Fruit fly (Drosophila melanogaster): ENCODE results near the gene CG12299.

DNA sequence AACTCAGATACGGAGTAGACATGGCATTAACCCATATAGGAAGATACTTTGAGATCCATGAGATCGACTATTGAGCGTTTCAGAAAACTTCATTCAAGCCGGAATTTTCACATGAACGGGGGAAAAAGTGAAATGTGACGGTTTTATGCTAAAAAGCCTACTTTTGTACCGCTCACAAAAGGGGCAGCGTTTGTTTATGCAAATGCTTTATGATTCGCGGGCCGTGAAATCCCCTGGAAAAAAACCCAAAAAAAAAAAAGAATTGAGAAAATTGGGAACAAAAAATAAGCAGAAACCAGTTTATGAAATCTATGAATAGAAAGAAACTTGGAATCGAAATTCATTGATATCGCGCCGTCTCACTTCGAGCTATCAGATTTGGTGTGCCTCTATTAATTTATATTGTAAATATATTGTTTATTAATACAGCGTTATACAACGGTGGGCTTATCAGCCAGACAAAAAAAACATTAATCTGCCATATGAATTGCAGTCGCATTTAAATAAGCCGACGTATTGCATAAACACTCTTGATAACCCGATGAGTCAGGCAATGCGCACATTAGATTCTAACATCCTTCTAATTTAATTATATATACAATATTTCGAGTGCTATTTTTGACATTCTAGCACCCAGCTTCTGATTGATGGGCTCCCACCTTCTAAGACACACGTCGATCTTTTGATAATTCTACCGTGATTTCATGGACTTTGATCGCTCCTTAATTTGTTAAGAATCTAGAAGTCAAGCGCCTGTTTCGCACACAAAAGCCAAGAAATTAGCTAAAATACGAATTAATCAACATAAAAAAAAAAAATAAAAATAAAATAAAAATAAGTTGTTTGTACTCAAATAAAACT is 12.7 kb downstream of the CG12299 start:
- no peak for TF ChIP-seq CG31627 (GFP tag; optimal IDR thresholded peaks at IDR 0.05)
- TF ChIP-seq salr (GFP tag; optimal IDR thresholded peaks at IDR 0.05): no peak
- no peak for TF ChIP-seq dsx (GFP tag; optimal IDR thresholded peaks at IDR 0.05; ENCODE audit: poor library complexity, severe bottlenecking)
- no peak for TF ChIP-seq CG15336 (GFP tag; IDR thresholded peaks at IDR 0.05)
- TF ChIP-seq esn (GFP tag; optimal IDR thresholded peaks at IDR 0.05): no peak
- TF ChIP-seq Hr4 (GFP tag; optimal IDR thresholded peaks at IDR 0.05): no peak
- no peak for TF ChIP-seq CG8632 (GFP tag; optimal IDR thresholded peaks at IDR 0.05)
- no peak for TF ChIP-seq Blimp-1 (GFP tag; optimal IDR thresholded peaks at IDR 0.05)
- TF ChIP-seq cyc (GFP tag; optimal IDR thresholded peaks at IDR 0.05): no peak
- TF ChIP-seq Met (GFP tag; optimal IDR thresholded peaks at IDR 0.05): no peak
- TF ChIP-seq Sox102F (GFP tag; optimal IDR thresholded peaks at IDR 0.05): no peak
